Fruit fly (Drosophila melanogaster) whole organism, larva: ENCODE data around the gene sky.
A peak's percentile ranks its signal among the peaks of the same experiment; 100 is the strongest.

Experiments
- noc ChIP-seq: fragments of 200-800 bp; sonication (Bioruptor generic); optimal IDR thresholded peaks from 3 replicates; lab custom pipeline; 2019; ENCODE audit warnings: missing biosample characterization, mild to moderate bottlenecking, missing genetic modification characterization, moderate library complexity

sky gene

DNA sequence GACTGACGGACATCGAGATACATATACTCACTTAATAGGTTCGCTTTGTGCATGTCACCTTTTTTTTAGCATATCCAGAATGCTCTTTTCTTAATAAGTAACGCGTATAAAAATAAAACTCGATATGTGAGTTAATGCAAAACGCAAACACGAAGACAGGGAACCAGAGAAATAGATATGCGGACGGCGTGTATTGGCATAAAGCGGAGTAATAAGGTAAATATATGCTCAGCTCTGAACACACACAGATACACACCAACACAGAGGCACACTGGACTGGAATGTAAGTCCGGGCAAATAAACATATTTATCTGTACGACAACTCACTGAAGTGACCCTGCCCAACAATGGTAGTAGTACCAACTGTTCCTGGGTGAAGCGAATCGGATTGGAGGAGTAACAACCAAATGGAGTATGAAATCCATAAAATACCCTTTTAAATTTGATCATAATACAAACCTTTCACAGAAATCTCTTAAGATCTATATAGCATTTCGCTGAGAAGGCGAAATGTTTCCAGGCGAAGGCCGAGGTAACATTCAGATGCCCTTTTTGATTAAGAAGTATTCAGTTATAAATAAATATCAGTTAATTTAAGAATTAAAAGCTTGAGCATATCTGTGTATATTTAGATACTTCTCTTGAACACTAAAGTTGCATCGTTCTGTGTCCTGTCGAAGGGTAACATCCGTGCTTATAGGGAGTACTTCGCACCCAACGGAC lies 16.8 kb upstream of the sky start:
- TF ChIP-seq noc (tag; lab: Kevin White, UChicago) = no peak

DNA sequence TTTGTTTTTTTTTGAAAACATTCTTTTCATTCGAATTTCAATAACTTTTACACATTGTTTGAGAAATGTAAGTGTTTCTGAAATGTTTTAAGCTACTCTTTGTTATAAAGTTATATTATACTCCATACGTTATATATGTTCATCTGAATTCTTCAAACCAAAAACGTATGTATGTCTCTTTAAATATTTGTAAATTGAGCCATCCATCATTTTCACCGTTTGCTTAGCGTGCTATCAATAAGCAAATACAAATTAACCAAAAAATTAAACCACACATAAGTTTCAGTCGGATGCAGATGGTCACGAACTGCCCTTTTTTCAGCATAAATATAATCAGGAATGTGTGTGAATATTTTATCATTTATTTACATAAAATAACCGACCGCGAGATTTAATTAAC lies 15.9 kb upstream of the sky start:
- no peak for TF ChIP-seq noc (tag; lab: Kevin White, UChicago)

DNA sequence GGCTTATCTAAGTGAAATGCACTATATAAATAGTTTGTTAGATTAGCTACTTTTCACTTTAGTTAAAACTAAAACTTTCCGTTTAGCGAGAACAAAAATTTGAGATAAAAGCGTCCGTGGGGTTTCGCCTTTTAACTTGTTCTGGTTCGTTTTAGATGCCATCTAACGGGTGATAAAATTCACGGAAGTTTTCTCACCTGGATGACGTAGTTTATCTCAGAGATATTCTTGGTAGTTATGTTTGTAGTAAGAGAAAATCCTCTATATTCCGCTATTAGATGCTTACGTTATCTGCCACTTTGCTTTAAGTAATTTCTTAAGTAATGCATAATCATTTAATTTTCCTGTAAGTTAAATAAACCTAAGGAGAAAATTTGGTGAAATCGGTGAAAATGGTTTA lies 15.3 kb upstream of the sky start, which contains the start of gene CG9270:
CG9270 (minus strand) TSS at position 101 of the 400 bp plus-strand sequence.
- TF ChIP-seq noc (tag; lab: Kevin White, UChicago) = no peak

DNA sequence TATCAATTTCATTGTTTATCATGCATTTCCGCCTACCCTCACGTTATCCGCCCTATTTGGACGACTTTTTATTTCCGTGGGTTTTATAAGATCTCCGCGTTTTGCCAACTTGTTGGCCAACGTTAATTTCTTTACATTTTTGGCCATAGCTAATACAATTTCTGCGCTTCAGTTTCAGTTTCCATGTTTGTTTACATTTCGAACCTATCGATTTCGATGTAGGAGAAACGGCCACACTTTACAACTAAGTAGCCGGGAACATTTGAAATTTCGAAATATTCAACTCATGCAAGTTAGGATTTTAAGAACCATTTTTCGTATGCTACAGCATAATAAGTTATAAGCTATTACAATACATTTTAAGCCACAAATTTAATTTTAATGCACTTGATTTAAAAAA lies 8.9 kb upstream of the sky start, which contains the start of gene Nthl1:
Nthl1 (minus strand) TSS at position 208 of the 400 bp plus-strand sequence.
- TF ChIP-seq noc (tag; lab: Kevin White, UChicago) = no peak

DNA sequence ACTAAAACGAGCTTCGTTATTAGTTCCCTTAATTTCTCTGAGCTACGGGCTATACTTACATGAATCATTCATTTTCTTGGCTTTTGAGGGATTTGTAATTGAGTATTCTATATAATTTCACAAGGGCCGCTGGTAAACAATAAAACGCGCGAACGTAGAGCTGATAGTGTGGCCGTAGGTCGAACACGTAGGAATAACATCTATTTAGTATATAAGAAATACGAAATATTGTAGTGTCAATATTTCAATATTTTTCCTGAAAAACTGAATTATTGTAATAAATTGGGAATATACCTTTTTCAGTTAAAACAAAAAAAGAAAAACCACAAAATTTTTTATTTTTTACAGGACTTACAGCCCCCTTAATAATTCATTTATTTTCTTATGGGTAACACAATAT lies 7.2 kb upstream of the sky start, which contains the start of gene RPA2:
RPA2 (minus strand) TSS at position 173 of the 400 bp plus-strand sequence.
- no peak for TF ChIP-seq noc (tag; lab: Kevin White, UChicago)

DNA sequence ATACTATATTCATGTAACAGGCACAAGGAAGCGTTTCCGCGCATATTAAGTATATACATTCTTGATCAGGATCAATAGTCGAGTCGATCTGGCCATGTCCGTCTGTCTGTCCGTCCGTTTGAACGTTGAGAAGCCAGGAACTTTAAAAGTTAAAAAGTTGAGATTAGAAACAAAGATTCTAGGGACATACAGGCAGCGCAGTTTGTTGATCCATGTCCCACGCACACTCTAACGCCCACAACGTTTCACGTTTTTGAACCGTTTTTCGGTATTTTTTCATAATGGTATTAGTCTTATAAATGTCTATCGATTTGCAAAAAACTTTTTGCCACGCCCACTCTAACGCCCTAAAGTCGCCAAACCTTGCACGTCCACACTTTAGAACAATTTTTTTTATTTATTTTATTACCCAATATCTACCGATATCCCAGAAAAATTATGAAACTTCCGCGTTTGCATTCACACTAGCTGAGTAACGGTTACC lies 4.4 kb upstream of the sky start:
- TF ChIP-seq noc (tag; lab: Kevin White, UChicago) = no peak

DNA sequence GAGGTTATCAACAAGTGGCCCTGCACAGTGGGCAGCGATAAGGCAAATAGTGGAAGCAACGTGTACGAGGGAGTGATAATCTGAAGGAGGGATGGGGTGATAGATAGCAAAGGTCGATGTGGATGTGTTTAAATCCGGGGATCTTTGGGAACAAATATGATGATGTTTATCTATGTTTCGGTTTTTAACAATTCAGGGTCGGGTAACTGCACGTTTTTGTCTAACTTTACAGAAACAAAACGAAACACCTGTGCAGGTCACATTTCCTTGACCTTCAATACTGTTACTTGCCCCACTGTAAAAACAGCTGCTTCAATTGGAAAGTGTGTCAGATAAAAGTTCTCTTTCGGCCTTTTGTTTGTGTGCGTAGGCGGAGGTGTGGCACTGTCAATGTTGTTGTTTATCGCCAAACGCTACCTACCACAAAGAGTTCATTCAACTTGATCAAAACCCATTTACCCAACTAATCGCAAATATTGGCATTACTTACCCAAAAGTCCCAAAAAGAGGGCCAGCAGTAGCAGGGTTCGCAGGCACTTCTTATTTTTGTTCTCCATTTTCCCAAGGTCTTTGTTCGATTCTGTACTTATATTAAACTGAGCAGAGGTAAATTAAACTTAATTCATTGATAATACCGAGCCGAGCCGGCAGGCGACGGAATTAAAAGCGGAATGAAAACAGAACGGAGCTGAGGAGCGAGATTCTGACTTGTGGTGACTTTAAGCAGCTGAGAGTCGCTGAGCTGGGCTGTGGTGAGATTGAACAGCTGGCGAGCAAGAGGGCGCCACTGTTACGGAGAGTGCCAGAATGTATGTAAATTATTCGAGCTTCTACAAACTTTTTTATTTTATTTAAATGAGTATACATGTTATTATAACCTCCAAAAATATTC lies 3.7 kb upstream of the sky start, which contains the start of gene Mtp:
Mtp (minus strand) TSS at position 681 of the 892 bp plus-strand sequence.
- peak; percentile 84 for TF ChIP-seq noc (tag; lab: Kevin White, UChicago)

DNA sequence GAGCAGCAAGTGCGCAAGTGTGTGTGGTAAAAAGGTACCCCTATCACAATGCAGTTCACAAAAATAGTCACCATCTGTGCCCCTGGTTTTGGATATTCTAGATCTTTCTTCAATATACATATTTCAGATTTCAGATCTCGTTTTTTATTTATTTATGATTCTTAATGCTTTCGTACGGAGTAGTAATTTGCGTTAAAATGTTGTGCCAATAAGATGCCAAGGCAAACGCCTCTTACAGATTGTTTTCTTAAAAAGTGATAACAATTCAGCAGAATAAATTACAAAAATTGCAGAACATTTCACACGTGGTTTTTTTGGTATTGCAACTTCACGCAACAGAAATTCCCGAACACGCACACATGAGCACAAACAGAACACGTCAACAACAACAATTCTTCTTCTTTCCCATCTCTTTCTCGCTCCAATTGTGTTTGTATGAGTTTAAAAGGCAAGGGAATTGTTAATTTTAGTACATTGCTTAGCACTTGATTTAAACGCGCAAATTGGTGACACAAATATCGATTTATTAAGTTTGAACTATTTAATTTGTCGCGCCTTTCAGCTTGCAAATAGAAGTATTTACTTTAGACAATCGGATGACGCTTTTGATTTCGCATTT lies 566 bp downstream of the sky start:
- peak; percentile 85 for TF ChIP-seq noc (tag; lab: Kevin White, UChicago)

DNA sequence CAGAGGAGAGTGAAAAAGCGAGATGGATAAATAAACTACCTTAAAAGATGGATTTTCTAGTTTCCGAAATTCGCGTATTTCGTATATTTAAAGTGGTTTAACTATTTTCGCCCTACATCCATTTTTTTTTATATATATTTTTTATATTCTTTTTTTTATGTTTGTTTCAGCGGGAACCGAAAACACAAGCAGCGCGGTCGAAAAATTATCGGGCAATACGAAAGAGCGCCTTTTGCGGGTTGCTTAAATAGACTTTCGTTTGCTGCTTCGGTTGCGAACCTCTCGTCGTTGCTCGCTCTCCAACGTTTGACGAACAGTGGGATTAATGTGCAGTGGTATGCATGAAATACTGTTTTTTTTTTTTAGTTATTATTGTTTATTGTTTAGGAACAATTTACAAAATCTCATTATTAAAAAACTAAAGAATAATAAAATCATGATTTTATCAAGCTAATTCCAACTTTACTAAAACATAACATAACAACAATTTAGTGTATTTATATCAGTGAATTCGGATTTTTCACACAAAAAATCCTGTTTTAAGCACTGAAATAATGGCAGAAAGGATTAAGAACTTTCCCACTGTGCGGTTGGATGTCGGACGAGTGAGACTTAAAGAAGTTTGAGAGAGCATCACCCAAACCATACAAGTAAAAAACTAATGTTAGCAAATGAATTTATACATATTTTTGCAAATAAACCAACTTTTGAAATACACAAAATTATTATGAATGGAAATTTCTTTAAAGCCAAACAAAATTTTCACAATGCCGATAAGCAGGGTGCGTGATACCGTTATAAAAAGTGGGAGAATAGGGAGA lies 1.3 kb downstream of the sky start:
- peak; percentile 76 for TF ChIP-seq noc (tag; lab: Kevin White, UChicago)

DNA sequence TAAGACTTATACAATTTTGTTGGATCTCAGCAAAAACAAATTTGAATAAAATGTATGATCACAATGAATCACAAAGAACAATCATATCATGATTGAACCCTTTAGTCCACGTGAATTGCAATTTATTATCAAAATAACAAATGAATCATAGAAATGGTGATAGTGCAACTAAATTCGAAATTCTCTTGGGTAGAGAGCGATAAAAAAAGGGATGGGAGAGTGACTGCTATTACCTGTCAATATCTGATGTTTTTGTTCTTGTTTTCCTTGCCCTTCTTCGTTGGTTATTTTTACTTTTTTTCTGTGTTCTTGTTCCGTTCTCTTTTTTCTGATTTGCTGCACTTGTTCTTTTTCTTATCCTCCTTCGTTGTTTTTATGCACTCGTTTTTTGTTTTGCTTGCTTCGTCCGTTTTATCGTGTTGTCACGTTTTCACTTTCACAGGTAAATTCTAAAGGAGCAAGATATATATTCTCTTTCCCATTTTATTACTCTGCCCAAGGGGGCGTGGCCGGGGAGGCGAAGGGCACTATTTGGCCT lies 2.0 kb downstream of the sky start:
- no peak for TF ChIP-seq noc (tag; lab: Kevin White, UChicago)

DNA sequence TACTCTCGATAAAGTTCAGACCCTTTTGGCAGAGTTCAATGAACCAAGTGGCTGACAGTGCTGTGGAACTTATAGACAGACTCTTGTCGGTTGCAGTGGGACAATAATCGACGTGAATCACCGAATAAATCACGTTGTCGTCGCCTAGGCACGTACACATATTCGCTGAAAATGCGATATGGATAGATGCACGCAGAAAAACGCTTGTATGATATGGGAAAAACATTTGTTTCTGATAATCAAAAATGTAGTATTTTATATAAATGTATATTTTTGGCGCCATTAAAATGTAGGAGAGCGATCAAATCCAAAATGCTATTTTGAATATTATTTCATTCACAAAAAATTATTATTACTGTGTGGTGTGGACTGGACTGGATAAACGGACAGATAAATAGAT lies 3.5 kb downstream of the sky start:
- TF ChIP-seq noc (tag; lab: Kevin White, UChicago) = no peak

DNA sequence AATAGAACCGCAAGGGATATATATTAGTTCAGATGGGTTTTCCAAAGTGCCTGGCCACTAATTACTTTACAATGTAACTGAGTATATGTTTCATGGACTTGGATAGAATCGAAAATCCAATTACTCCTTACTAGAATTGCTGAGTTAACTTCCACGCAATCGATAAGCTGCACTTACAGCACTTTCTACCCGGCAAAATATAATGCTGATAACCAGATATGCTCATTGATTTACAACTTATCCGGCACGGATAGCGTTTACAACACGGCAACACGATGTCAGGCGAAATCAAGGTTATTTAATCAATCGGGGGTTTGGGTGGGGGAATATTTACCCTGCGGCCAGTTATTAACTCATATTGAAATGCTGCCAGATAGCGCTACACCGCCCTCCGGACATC lies 5.2 kb downstream of the sky start:
- no peak for TF ChIP-seq noc (tag; lab: Kevin White, UChicago)

DNA sequence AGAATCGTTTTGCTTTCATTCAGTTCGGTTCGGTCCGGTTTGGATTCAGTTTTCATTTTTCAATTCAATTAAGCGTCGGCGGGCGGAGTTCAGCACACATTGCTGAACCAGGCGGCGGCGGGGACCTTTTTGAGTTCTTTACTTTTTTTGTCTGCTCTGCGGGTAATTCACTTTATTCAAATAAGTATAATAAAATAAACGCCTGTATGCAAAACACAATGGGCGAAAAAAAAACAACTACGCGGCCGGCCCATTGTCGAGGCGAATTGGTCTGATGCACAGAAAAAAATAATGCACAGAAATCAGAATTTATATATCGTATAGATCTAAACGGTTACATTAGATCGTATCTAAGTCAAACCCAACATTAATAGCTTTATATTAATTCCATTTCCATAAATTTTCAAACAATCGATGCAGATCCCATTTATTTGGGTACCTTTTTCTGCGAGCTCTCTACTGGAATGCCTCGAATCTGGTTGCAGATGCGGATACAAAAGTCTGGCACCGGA lies 5.9 kb downstream of the sky start:
- no peak for TF ChIP-seq noc (tag; lab: Kevin White, UChicago)

DNA sequence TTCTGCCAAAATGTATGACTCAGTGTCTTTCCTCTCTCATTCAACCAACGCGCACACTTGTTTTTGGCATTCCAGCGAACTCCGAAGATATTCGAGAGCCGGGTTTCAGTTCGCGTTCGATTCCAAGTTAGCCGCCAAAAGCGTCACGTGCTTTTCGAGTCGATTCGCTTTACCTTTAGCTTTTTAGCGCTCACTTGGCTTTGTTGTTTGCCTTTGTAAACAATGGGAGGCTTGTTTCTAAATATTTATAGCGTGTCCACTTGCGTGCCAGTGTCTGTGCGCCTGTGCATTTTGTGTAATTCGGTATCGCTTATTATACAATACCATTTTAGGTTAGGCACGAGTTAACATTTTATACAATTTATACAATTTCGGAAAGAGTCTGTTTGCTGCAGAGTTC lies 7.4 kb downstream of the sky start:
- peak; percentile 8 for TF ChIP-seq noc (tag; lab: Kevin White, UChicago)
